Fruit fly (Drosophila melanogaster) whole organism, embryonic: ENCODE measurements around the gene CG44362.

Experiments
- Atf-2 ChIP-seq: fragments of 200-800 bp; sonication (Bioruptor generic); optimal IDR thresholded peaks from 2 replicates; lab custom pipeline; 2016; ENCODE audit warnings: missing biosample characterization, missing genetic modification characterization
- C15 ChIP-seq: fragments of 200-800 bp; sonication (Bioruptor generic); IDR thresholded peaks from 3 replicates; pipeline ENCODE4 v1.3.6; 2022; ENCODE audit warnings: missing biosample characterization, missing genetic modification characterization
- CG10147 ChIP-seq: fragments of 200-800 bp; sonication (Bioruptor generic); optimal IDR thresholded peaks from 2 replicates; lab custom pipeline; 2019; ENCODE audit warnings: missing biosample characterization, mild to moderate bottlenecking, missing genetic modification characterization, moderate library complexity
- CG1024 ChIP-seq: fragments of 200-800 bp; sonication (Bioruptor generic); IDR thresholded peaks from 2 replicates; pipeline ENCODE4 v1.3.6; 2022; ENCODE audit warnings: missing biosample characterization, missing genetic modification characterization
- CG10321 ChIP-seq: fragments of 200-800 bp; sonication (Bioruptor generic); IDR thresholded peaks from 2 replicates; pipeline ENCODE4 v1.3.6; 2022; ENCODE audit warnings: missing biosample characterization, missing genetic modification characterization
- CG11560 ChIP-seq: fragments of 200-800 bp; sonication (Bioruptor generic); IDR thresholded peaks from 3 replicates; pipeline ENCODE4 v1.3.6; 2022; ENCODE audit warnings: missing biosample characterization, missing genetic modification characterization
- CG12299 ChIP-seq: fragments of 200-800 bp; sonication (Bioruptor generic); optimal IDR thresholded peaks from 2 replicates; lab custom pipeline; 2018; ENCODE audit warnings: missing biosample characterization, mild to moderate bottlenecking, missing genetic modification characterization
- CG15269 ChIP-seq: fragments of 200-800 bp; sonication (Bioruptor generic); optimal IDR thresholded peaks from 2 replicates; lab custom pipeline; 2018; ENCODE audit warnings: missing biosample characterization, mild to moderate bottlenecking, missing genetic modification characterization, moderate library complexity
- CG1647 ChIP-seq: fragments of 200-800 bp; sonication (Bioruptor generic); optimal IDR thresholded peaks from 3 replicates; lab custom pipeline; 2016; ENCODE audit warnings: missing biosample characterization, missing genetic modification characterization
- CG2120 ChIP-seq: fragments of 200-800 bp; sonication (Bioruptor generic); optimal IDR thresholded peaks from 3 replicates; lab custom pipeline; 2016; ENCODE audit warnings: missing biosample characterization, missing genetic modification characterization
- CG34422 ChIP-seq: fragments of 200-800 bp; sonication (Bioruptor generic); IDR thresholded peaks from 3 replicates; pipeline ENCODE4 v1.3.6; 2022; ENCODE audit warnings: missing biosample characterization, missing genetic modification characterization
- CG5180 ChIP-seq: fragments of 200-800 bp; sonication (Bioruptor generic); optimal IDR thresholded peaks from 3 replicates; lab custom pipeline; 2017; ENCODE audit warnings: missing biosample characterization, missing genetic modification characterization, mild to moderate bottlenecking, moderate library complexity, missing genetic modification reagents
- CG6683 ChIP-seq: fragments of 200-800 bp; sonication (Bioruptor generic); optimal IDR thresholded peaks from 2 replicates; lab custom pipeline; 2017; ENCODE audit warnings: missing biosample characterization, mild to moderate bottlenecking, missing genetic modification characterization, missing genetic modification reagents
- CG7745 ChIP-seq: fragments of 200-800 bp; sonication (Bioruptor generic); optimal IDR thresholded peaks from 2 replicates; lab custom pipeline; 2018; ENCODE audit warnings: missing biosample characterization, mild to moderate bottlenecking, missing genetic modification characterization, moderate library complexity
- CG7786 ChIP-seq: fragments of 200-800 bp; sonication (Bioruptor generic); optimal IDR thresholded peaks from 2 replicates; lab custom pipeline; 2016; ENCODE audit warnings: missing biosample characterization, missing genetic modification characterization
- Camta ChIP-seq: fragments of 200-800 bp; sonication (Bioruptor generic); optimal IDR thresholded peaks from 2 replicates; lab custom pipeline; 2016; ENCODE audit warnings: missing biosample characterization, missing genetic modification characterization
- CoRest ChIP-seq: fragments of 200-800 bp; sonication (Bioruptor generic); optimal IDR thresholded peaks from 3 replicates; lab custom pipeline; 2018; ENCODE audit warnings: missing biosample characterization, mild to moderate bottlenecking, missing genetic modification characterization, moderate library complexity
- Dad ChIP-seq: fragments of 200-800 bp; sonication (Bioruptor generic); optimal IDR thresholded peaks from 3 replicates; lab custom pipeline; 2016; ENCODE audit warnings: missing biosample characterization, missing genetic modification characterization
- Doc3 ChIP-seq: fragments of 200-800 bp; sonication (Bioruptor generic); IDR thresholded peaks from 3 replicates; pipeline ENCODE4 v1.3.6; 2022; ENCODE audit warnings: missing biosample characterization, missing genetic modification characterization; ENCODE audit not compliant: partially characterized antibody
- E2f1 ChIP-seq: fragments of 200-800 bp; sonication (Bioruptor generic); IDR thresholded peaks from 2 replicates; pipeline ENCODE4 v1.3.6; 2022; ENCODE audit warnings: missing biosample characterization, missing genetic modification characterization
- E2f2 ChIP-seq: fragments of 200-800 bp; sonication (Bioruptor generic); IDR thresholded peaks from 2 replicates; pipeline ENCODE4 v1.3.6; 2022; ENCODE audit warnings: missing biosample characterization, missing genetic modification characterization
- Ets65A ChIP-seq: fragments of 200-800 bp; sonication (Bioruptor generic); peaks from one replicate; lab custom pipeline; 2016; ENCODE audit warnings: missing biosample characterization, missing genetic modification characterization
- GATAe ChIP-seq: fragments of 200-800 bp; sonication (Bioruptor generic); conservative IDR thresholded peaks from 2 replicates; pipeline ENCODE4 v1.3.6; 2022; ENCODE audit warnings: missing biosample characterization, missing genetic modification characterization
- Med ChIP-seq: fragments of 200-800 bp; sonication (Bioruptor generic); peaks from one replicate; lab custom pipeline; 2016; ENCODE audit warnings: missing biosample characterization, missing genetic modification characterization, mild to moderate bottlenecking, inconsistent platforms, moderate library complexity
- Ptx1 ChIP-seq: fragments of 200-800 bp; sonication (Bioruptor generic); IDR thresholded peaks from 2 replicates; pipeline ENCODE4 v1.3.6; 2022; ENCODE audit warnings: missing biosample characterization, missing genetic modification characterization
- Side ChIP-seq: fragments of 200-800 bp; sonication (Bioruptor generic); optimal IDR thresholded peaks from 2 replicates; lab custom pipeline; 2016; ENCODE audit warnings: missing biosample characterization, missing genetic modification characterization
- Sin3A ChIP-seq: fragments of >200 bp; optimal IDR thresholded peaks from 2 replicates; lab custom pipeline; 2018
- abd-A ChIP-seq: fragments of 200-800 bp; sonication (Bioruptor generic); optimal IDR thresholded peaks from 3 replicates; lab custom pipeline; 2019; ENCODE audit warnings: missing biosample characterization, mild to moderate bottlenecking, missing genetic modification characterization, moderate library complexity
- ara ChIP-seq: fragments of 200-800 bp; sonication (Bioruptor generic); IDR thresholded peaks from 2 replicates; pipeline ENCODE4 v1.3.6; 2022; ENCODE audit warnings: missing biosample characterization, missing genetic modification characterization
- cas ChIP-seq: fragments of 200-800 bp; sonication (Bioruptor generic); IDR thresholded peaks from 2 replicates; pipeline ENCODE4 v1.3.6; 2022; ENCODE audit warnings: missing biosample characterization, missing genetic modification characterization
- emc ChIP-seq: fragments of 200-800 bp; sonication (Bioruptor generic); optimal IDR thresholded peaks from 2 replicates; lab custom pipeline; 2016; ENCODE audit warnings: missing biosample characterization, missing genetic modification characterization
- en ChIP-seq: fragments of 200-800 bp; sonication (Bioruptor generic); optimal IDR thresholded peaks from 2 replicates; lab custom pipeline; 2016; ENCODE audit warnings: missing biosample characterization, missing genetic modification characterization
- fd96Cb ChIP-seq: fragments of 200-800 bp; sonication (Bioruptor generic); optimal IDR thresholded peaks from 2 replicates; lab custom pipeline; 2018; ENCODE audit warnings: missing biosample characterization, mild to moderate bottlenecking, missing genetic modification characterization, moderate library complexity
- fu2 ChIP-seq: fragments of 200-800 bp; sonication (Bioruptor generic); optimal IDR thresholded peaks from 2 replicates; lab custom pipeline; 2016; ENCODE audit warnings: missing biosample characterization, missing genetic modification characterization
- gcm ChIP-seq: fragments of 200-800 bp; sonication (Bioruptor generic); optimal IDR thresholded peaks from 2 replicates; lab custom pipeline; 2019; ENCODE audit warnings: missing biosample characterization, mild to moderate bottlenecking, missing genetic modification characterization, moderate library complexity
- gfzf ChIP-seq: fragments of 200-800 bp; sonication (Bioruptor generic); optimal IDR thresholded peaks from 2 replicates; lab custom pipeline; 2016; ENCODE audit warnings: missing biosample characterization, mild to moderate bottlenecking, missing genetic modification characterization, moderate library complexity
- grn ChIP-seq: fragments of 200-800 bp; sonication (Bioruptor generic); optimal IDR thresholded peaks from 3 replicates; lab custom pipeline; 2017; ENCODE audit warnings: missing biosample characterization, missing genetic modification characterization
- h ChIP-seq: fragments of >200 bp; optimal IDR thresholded peaks from 2 replicates; lab custom pipeline; 2017
- ken ChIP-seq: fragments of 200-800 bp; sonication (Bioruptor generic); IDR thresholded peaks from 3 replicates; pipeline ENCODE4 v1.3.6; 2022; ENCODE audit warnings: missing biosample characterization, missing genetic modification characterization
- kni ChIP-seq: fragments of 200-800 bp; sonication (Bioruptor generic); optimal IDR thresholded peaks from 3 replicates; lab custom pipeline; 2017; ENCODE audit warnings: mild to moderate bottlenecking, missing biosample characterization, missing genetic modification reagents, missing genetic modification characterization
- nmo ChIP-seq: fragments of 200-800 bp; sonication (Bioruptor generic); optimal IDR thresholded peaks from 2 replicates; lab custom pipeline; 2018; ENCODE audit warnings: missing biosample characterization, mild to moderate bottlenecking, missing genetic modification characterization, moderate library complexity
- run ChIP-seq: fragments of 200-800 bp; sonication (Bioruptor generic); optimal IDR thresholded peaks from 3 replicates; lab custom pipeline; 2018; ENCODE audit warnings: missing biosample characterization, mild to moderate bottlenecking, missing genetic modification characterization
- salm ChIP-seq: fragments of 200-800 bp; sonication (Bioruptor generic); optimal IDR thresholded peaks from 2 replicates; lab custom pipeline; 2018; ENCODE audit warnings: missing biosample characterization, mild to moderate bottlenecking, missing genetic modification characterization
- scrt ChIP-seq: fragments of 200-800 bp; sonication (Bioruptor generic); optimal IDR thresholded peaks from 2 replicates; lab custom pipeline; 2018; ENCODE audit warnings: missing biosample characterization, mild to moderate bottlenecking, missing genetic modification characterization, moderate library complexity
- sens ChIP-seq: fragments of 200-800 bp; sonication (Bioruptor generic); peaks from one replicate; lab custom pipeline; 2016; ENCODE audit warnings: missing biosample characterization, missing genetic modification characterization
- shn ChIP-seq: fragments of 200-800 bp; sonication (Bioruptor generic); optimal IDR thresholded peaks from 3 replicates; lab custom pipeline; 2016; ENCODE audit warnings: missing biosample characterization, missing genetic modification characterization
- tap ChIP-seq: fragments of 200-800 bp; optimal IDR thresholded peaks from 3 replicates; lab custom pipeline; 2019; ENCODE audit warnings: missing biosample characterization, mild to moderate bottlenecking, missing genetic modification characterization, moderate library complexity
- tin ChIP-seq: fragments of 200-800 bp; sonication (Bioruptor generic); optimal IDR thresholded peaks from 3 replicates; lab custom pipeline; 2016; ENCODE audit warnings: missing biosample characterization, missing genetic modification characterization
- wdn ChIP-seq: fragments of 200-800 bp; sonication (Bioruptor generic); IDR thresholded peaks from 2 replicates; pipeline ENCODE4 v1.3.6; 2022; ENCODE audit warnings: missing biosample characterization, missing genetic modification characterization
- wek ChIP-seq: fragments of 200-800 bp; sonication (Bioruptor generic); optimal IDR thresholded peaks from 3 replicates; lab custom pipeline; 2018; ENCODE audit warnings: missing biosample characterization, mild to moderate bottlenecking, missing genetic modification characterization, moderate library complexity
- z ChIP-seq: fragments of 200-800 bp; sonication (Bioruptor generic); IDR thresholded peaks from 3 replicates; pipeline ENCODE4 v1.3.6; 2022; ENCODE audit warnings: missing biosample characterization, missing genetic modification characterization

The CG44362 gene

DNA sequence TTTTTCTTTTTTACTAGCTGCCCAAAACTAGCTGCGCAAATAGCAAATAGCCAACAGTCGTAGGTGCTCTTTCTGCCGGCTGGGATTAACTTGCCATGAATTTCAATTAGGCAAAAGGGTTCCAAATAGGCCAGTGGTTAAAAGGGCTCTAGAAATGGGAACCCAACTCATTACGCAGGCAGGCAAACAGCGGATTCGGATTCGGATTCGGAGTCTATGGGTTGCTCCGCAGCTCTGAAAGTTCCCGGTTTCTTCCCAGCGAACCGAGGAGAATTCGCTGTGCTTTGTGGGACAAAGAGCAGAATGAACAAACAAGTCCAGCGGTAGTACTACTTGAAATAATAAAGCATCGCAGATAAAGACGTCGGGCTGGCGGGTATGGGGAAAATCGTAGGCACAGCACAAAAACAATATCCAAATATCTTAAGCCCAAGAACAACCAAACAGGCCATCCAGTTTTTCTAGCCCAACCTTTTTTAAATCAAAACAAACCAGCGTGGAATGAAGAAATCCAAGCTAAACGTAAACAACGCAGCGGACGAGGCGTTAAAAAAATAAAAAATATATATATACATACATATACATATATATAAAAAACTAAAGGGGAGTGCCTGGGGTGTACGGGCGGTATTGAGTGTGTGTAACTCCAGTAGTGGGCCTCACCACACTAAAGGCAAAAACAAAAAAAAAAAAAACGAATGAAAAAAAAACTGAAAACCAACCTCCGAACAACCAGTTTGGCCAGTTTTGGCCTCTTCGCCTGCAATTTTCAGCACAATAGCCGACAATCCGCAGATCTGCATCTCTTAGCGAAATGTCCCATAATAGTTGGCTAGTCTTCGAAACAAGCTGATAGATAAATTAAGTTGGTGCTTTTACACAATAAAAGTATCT is 44.8 kb downstream of the CG44362 start (continued):
- TF ChIP-seq gfzf (GFP tag; lab: Kevin White, UChicago) (no peak), Dad (no peak), abd-A (tag; lab: Kevin White, UChicago) (no peak), wek (GFP tag; lab: Kevin White, UChicago) (no peak), CG11560 (tag; lab: Robert Waterston, UW) (no peak), E2f2 (no peak), CG2120 (no peak), CG6683 (GFP tag; lab: Kevin White, UChicago) (no peak), CG12299 (no peak), Doc3 (GFP tag; lab: Robert Waterston, UW) (no peak), C15 (GFP tag; lab: Robert Waterston, UW) (no peak), Side (GFP tag; lab: Kevin White, UChicago) (no peak), z (GFP tag; lab: Robert Waterston, UW) (0 out of 3 replicates have a peak, but pooled peaks have one; percentile 33), Camta (GFP tag; lab: Kevin White, UChicago) (no peak), CoRest (no peak), CG7786 (no peak), sens (GFP tag; lab: Kevin White, UChicago) (peak; percentile 57), Ets65A (GFP tag; lab: Kevin White, UChicago) (no peak), CG5180 (GFP tag; lab: Kevin White, UChicago) (no peak), CG34422 (no peak), grn (GFP tag; lab: Kevin White, UChicago) (no peak), GATAe (GFP tag; lab: Robert Waterston, UW) (no peak), en (GFP tag; lab: Kevin White, UChicago) (no peak), Atf-2 (GFP tag; lab: Kevin White, UChicago) (no peak), CG10147 (GFP tag; lab: Kevin White, UChicago) (no peak), run (tag; lab: Kevin White, UChicago) (no peak), Ptx1 (GFP tag; lab: Robert Waterston, UW) (no peak), Sin3A (no peak), wdn (GFP tag; lab: Robert Waterston, UW) (no peak), CG1647 (GFP tag; lab: Kevin White, UChicago) (no peak), fd96Cb (no peak), CG10321 (GFP tag; lab: Robert Waterston, UW) (no peak), tap (tag; lab: Kevin White, UChicago) (no peak), nmo (no peak), tin (GFP tag; lab: Kevin White, UChicago) (no peak), emc (GFP tag; lab: Kevin White, UChicago) (no peak), salm (tag; lab: Kevin White, UChicago) (no peak), Med (peak; percentile 80), cas (no peak), h (lab: Kevin White, UChicago) (no peak), fu2 (GFP tag; lab: Kevin White, UChicago) (no peak), shn (no peak), scrt (GFP tag; lab: Kevin White, UChicago) (no peak), ara (no peak), CG15269 (peak; percentile 29), ken (GFP tag; lab: Robert Waterston, UW) (no peak), CG7745 (no peak), gcm (GFP tag; lab: Kevin White, UChicago) (no peak), CG1024 (GFP tag; lab: Robert Waterston, UW) (no peak), E2f1 (GFP tag; lab: Robert Waterston, UW) (no peak), kni (peak; percentile 5)
